Fruit fly (Drosophila melanogaster) whole organism, wandering third instar larva: ENCODE data around the gene CG13627.

Experiments
- CG9705 ChIP-seq: fragments of 200-800 bp; sonication (Bioruptor generic); optimal IDR thresholded peaks from 2 replicates; lab custom pipeline; 2018; ENCODE audit warnings: missing biosample characterization, mild to moderate bottlenecking, missing genetic modification characterization
- Dfd ChIP-seq: fragments of >200 bp; optimal IDR thresholded peaks from 2 replicates; lab custom pipeline; 2017; ENCODE audit warnings: missing biosample characterization, missing genetic modification characterization
- GATAd ChIP-seq: sonication (Bioruptor generic); optimal IDR thresholded peaks from 2 replicates; lab custom pipeline; 2016; ENCODE audit warnings: missing biosample characterization, missing genetic modification characterization
- HLH106 ChIP-seq: fragments of 200-800 bp; optimal IDR thresholded peaks from 3 replicates; lab custom pipeline; 2019; ENCODE audit warnings: missing biosample characterization, mild to moderate bottlenecking, missing genetic modification characterization, moderate library complexity
- Hnf4 ChIP-seq: fragments of 200-800 bp; sonication (Bioruptor generic); optimal IDR thresholded peaks from 2 replicates; lab custom pipeline; 2016; ENCODE audit warnings: missing biosample characterization, mild to moderate bottlenecking, missing genetic modification characterization
- Hr78 ChIP-seq: fragments of >200 bp; optimal IDR thresholded peaks from 2 replicates; lab custom pipeline; 2017; ENCODE audit warnings: missing biosample characterization, missing genetic modification characterization
- Jra ChIP-seq: sonication (Bioruptor generic); optimal IDR thresholded peaks from 2 replicates; lab custom pipeline; 2016; ENCODE audit warnings: missing biosample characterization, missing genetic modification characterization
- Mio ChIP-seq: sonication (Bioruptor generic); optimal IDR thresholded peaks from 2 replicates; lab custom pipeline; 2016; ENCODE audit warnings: missing biosample characterization, missing genetic modification characterization
- Myc ChIP-seq: fragments of >200 bp; optimal IDR thresholded peaks from 2 replicates; lab custom pipeline; 2017
- N ChIP-seq: fragments of >200 bp; optimal IDR thresholded peaks from 2 replicates; lab custom pipeline; 2018; ENCODE audit warnings: missing biosample characterization, missing external identifiers, missing genetic modification characterization
- OdsH ChIP-seq: fragments of 200-800 bp; sonication (Bioruptor generic); optimal IDR thresholded peaks from 2 replicates; lab custom pipeline; 2016; ENCODE audit warnings: missing biosample characterization, mild to moderate bottlenecking, missing genetic modification characterization
- Rel ChIP-seq, 2 experiments: fragments of 200-800 bp; sonication (Bioruptor generic) in 1 of 2; optimal IDR thresholded peaks; 2 replicates in 1 of 2; 3 replicates in 1 of 2; lab custom pipeline; 2016 to 2019; ENCODE audit warnings: mild to moderate bottlenecking in 2 of 2, missing biosample characterization in 2 of 2, missing genetic modification characterization in 2 of 2, moderate library complexity in 1 of 2
- br ChIP-seq: fragments of 200-800 bp; sonication (Bioruptor generic); optimal IDR thresholded peaks from 2 replicates; lab custom pipeline; 2016; ENCODE audit warnings: missing biosample characterization, missing genetic modification characterization
- brk ChIP-seq: fragments of 200-800 bp; sonication (Bioruptor generic); optimal IDR thresholded peaks from 2 replicates; lab custom pipeline; 2016; ENCODE audit warnings: missing biosample characterization, mild to moderate bottlenecking, missing genetic modification characterization
- dl ChIP-seq, 2 experiments: fragments of 175-275, 200-275 bp in 1 of 2; fragments of 200-275 bp in 1 of 2; sonication (Bioruptor generic); optimal IDR thresholded peaks; lab custom pipeline; 2018; ENCODE audit warnings: mild to moderate bottlenecking in 2 of 2, missing biosample characterization in 2 of 2, missing genetic modification characterization in 2 of 2, moderate library complexity in 2 of 2; ENCODE audit not compliant: partially characterized antibody in 2 of 2, insufficient read depth in 1 of 2
- dmrt93B ChIP-seq: fragments of 200-800 bp; sonication (Bioruptor generic); optimal IDR thresholded peaks from 2 replicates; lab custom pipeline; 2018; ENCODE audit warnings: missing biosample characterization, mild to moderate bottlenecking, missing genetic modification characterization
- dsf ChIP-seq: sonication (Bioruptor generic); optimal IDR thresholded peaks from 2 replicates; lab custom pipeline; 2016; ENCODE audit warnings: missing biosample characterization, missing genetic modification characterization, borderline replicate concordance
- ey ChIP-seq: fragments of 200-800 bp; sonication (Bioruptor generic); optimal IDR thresholded peaks from 2 replicates; lab custom pipeline; 2016; ENCODE audit warnings: missing biosample characterization, missing genetic modification characterization
- foxo ChIP-seq, 2 experiments: fragments of 200-800 bp; sonication (Bioruptor generic); optimal IDR thresholded peaks; 2 replicates in 1 of 2; 3 replicates in 1 of 2; lab custom pipeline; 2016 to 2017; ENCODE audit warnings: missing biosample characterization in 2 of 2, missing genetic modification characterization in 2 of 2
- fru ChIP-seq: fragments of 200-800 bp; sonication (Bioruptor generic); optimal IDR thresholded peaks from 3 replicates; lab custom pipeline; 2016; ENCODE audit warnings: missing biosample characterization, mild to moderate bottlenecking, missing genetic modification characterization
- h ChIP-seq: fragments of 200-800 bp; sonication (Bioruptor generic); optimal IDR thresholded peaks from 3 replicates; lab custom pipeline; 2016; ENCODE audit warnings: missing biosample characterization, mild to moderate bottlenecking, missing genetic modification characterization
- jim ChIP-seq: fragments of 175-275, 200-325 bp; sonication (Bioruptor generic); optimal IDR thresholded peaks from 2 replicates; lab custom pipeline; 2016; ENCODE audit warnings: missing biosample characterization, mild to moderate bottlenecking, missing genetic modification characterization
- lola ChIP-seq: fragments of >200 bp; optimal IDR thresholded peaks from 2 replicates; lab custom pipeline; 2017; ENCODE audit warnings: missing biosample characterization, missing genetic modification characterization
- pan ChIP-seq: fragments of >200 bp; optimal IDR thresholded peaks from 2 replicates; lab custom pipeline; 2017
- psq ChIP-seq: fragments of 200-800 bp; sonication (Bioruptor generic); optimal IDR thresholded peaks from 3 replicates; lab custom pipeline; 2017; ENCODE audit warnings: missing biosample characterization, mild to moderate bottlenecking, missing genetic modification characterization, moderate library complexity
- rgr ChIP-seq: fragments of 200-800 bp; sonication (Bioruptor generic); optimal IDR thresholded peaks from 3 replicates; lab custom pipeline; 2016; ENCODE audit warnings: missing biosample characterization, mild to moderate bottlenecking, missing genetic modification characterization
- sv ChIP-seq: fragments of 200-800 bp; sonication (Bioruptor generic); optimal IDR thresholded peaks from 3 replicates; lab custom pipeline; 2016; ENCODE audit warnings: missing biosample characterization, missing genetic modification characterization
- usp ChIP-seq: fragments of >200 bp; optimal IDR thresholded peaks from 2 replicates; lab custom pipeline; 2017; ENCODE audit warnings: missing biosample characterization, missing genetic modification characterization

CG13627 gene

dm6 chr3R:24712375-24712830, at the start of gene CG13627, which contains the start of gene CG46316:
CG13627 (plus strand) TSS chr3R:24712780.
CG46316 (plus strand) TSS chr3R:24712780.
- no peak for TF ChIP-seq Mio
- no peak for TF ChIP-seq pan (lab: Kevin White, UChicago)
- peak; percentile 15 for TF ChIP-seq psq (GFP tag; lab: Kevin White, UChicago)
- TF ChIP-seq Rel (GFP tag; optimal IDR thresholded peaks at IDR 0.05; lab: Kevin White, UChicago): no peak
- no peak for TF ChIP-seq Rel (tag; optimal IDR thresholded peaks at IDR 0.05; lab: Kevin White, UChicago)
- no peak for TF ChIP-seq Hr78 (GFP tag; lab: Kevin White, UChicago)

dm6 chr3R:24663044-24663443, 49.5 kb upstream of the CG13627 start:
- TF ChIP-seq rgr (GFP tag; lab: Kevin White, UChicago) (no peak), psq (GFP tag; lab: Kevin White, UChicago) (no peak), foxo (GFP tag; optimal IDR thresholded peaks at IDR 0.05; lab: Kevin White, UChicago) (no peak), jim (GFP tag; lab: Kevin White, UChicago) (no peak), Myc (no peak), GATAd (GFP tag; lab: Kevin White, UChicago) (no peak), Dfd (GFP tag; lab: Kevin White, UChicago) (no peak), ey (no peak), usp (GFP tag; lab: Kevin White, UChicago) (no peak), OdsH (no peak)

dm6 chr3R:24667538-24668207, 44.9 kb upstream of the CG13627 start:
- TF ChIP-seq h (GFP tag; lab: Kevin White, UChicago) (no peak), N (GFP tag; lab: Kevin White, UChicago) (no peak), psq (GFP tag; lab: Kevin White, UChicago) (no peak), br (GFP tag; lab: Kevin White, UChicago) (no peak), HLH106 (tag; lab: Kevin White, UChicago) (peak; percentile 18)

dm6 chr3R:24671662-24672061, 40.9 kb upstream of the CG13627 start:
- no peak for TF ChIP-seq N (GFP tag; lab: Kevin White, UChicago)
- TF ChIP-seq Jra (GFP tag; lab: Kevin White, UChicago): no peak
- no peak for TF ChIP-seq Hnf4 (GFP tag; lab: Kevin White, UChicago)
- TF ChIP-seq Dfd (GFP tag; lab: Kevin White, UChicago): no peak
- no peak for TF ChIP-seq Mio
- no peak for TF ChIP-seq ey
- TF ChIP-seq dmrt93B (GFP tag; lab: Kevin White, UChicago): no peak
- no peak for TF ChIP-seq jim (GFP tag; lab: Kevin White, UChicago)
- no peak for TF ChIP-seq dsf (GFP tag; lab: Kevin White, UChicago)
- TF ChIP-seq lola (GFP tag; lab: Kevin White, UChicago): no peak
- TF ChIP-seq Myc: no peak
- no peak for TF ChIP-seq dl (GFP tag; optimal IDR thresholded peaks at IDR 0.05; lab: Kevin White, UChicago; ENCODE audit: insufficient read depth in 1 of 2, partially characterized antibody in 2 of 2)
- TF ChIP-seq sv: no peak

- TF ChIP-seq fru (GFP tag; lab: Kevin White, UChicago) (no peak), Dfd (GFP tag; lab: Kevin White, UChicago) (peak; percentile 82)
- TF ChIP-seq, all 38 proteins: peak for 1
Observed at dm6 chr3R:24692863-24693262, 19.7 kb upstream of the CG13627 start.

- TF ChIP-seq dmrt93B (GFP tag; lab: Kevin White, UChicago) (no peak), rgr (GFP tag; lab: Kevin White, UChicago) (no peak), CG9705 (GFP tag; lab: Kevin White, UChicago) (no peak), brk (GFP tag; lab: Kevin White, UChicago) (no peak), dl (GFP tag; optimal IDR thresholded peaks at IDR 0.05; lab: Kevin White, UChicago; ENCODE audit: insufficient read depth in 1 of 2, partially characterized antibody in 2 of 2) (no peak), Rel (GFP tag; optimal IDR thresholded peaks at IDR 0.05; lab: Kevin White, UChicago) (no peak), Rel (tag; optimal IDR thresholded peaks at IDR 0.05; lab: Kevin White, UChicago) (no peak)
Observed at dm6 chr3R:24699309-24699708, 13.3 kb upstream of the CG13627 start.
